Worm (Caenorhabditis elegans): Measurements from ENCODE around the gene dcr-1.

Gene dcr-1

DNA sequence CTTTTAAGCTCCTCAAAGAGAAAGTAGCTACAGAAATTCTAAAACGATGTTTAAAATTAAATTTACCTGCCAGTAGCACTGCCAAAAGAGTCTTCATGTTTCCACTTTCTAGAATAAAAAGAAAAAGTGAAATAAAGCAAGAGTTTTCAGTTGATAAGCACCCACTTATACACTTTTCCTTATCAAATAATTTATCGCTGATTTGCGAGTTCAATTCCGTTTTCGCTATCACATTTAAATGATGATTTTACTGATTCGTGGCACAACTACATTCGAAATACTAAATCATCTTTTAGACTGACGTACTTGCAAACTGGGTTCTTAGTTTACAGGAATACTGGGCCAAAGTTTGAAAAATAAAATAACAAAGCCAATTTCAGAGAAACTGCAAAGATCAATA is 29.1 kb downstream of the dcr-1 start, which contains the start of gene K12H4.7:
TSS of gene K12H4.7 (minus strand) at position 138 of the 400 bp plus-strand sequence.
- peak; percentile 64 for TF ChIP-seq nhr-80 (tag; optimal IDR thresholded peaks at IDR 0.05)
- no peak for TF ChIP-seq lag-1 (GFP tag; IDR thresholded peaks at IDR 0.05)
- peak; percentile 6 to 61 for TF ChIP-seq let-607 (tag; optimal IDR thresholded peaks at IDR 0.05)
- peak; percentile 31 for TF ChIP-seq ets-4 (GFP tag; optimal IDR thresholded peaks at IDR 0.05)

ce11 chrIII:8047412-8047811 is 32.7 kb downstream of the dcr-1 start, which contains the start of gene K12H4.2:
K12H4.2 (plus strand) TSS chrIII:8047712.
- TF ChIP-seq lin-35 (GFP tag; optimal IDR thresholded peaks at IDR 0.05) = no peak
- TF ChIP-seq lir-1 (GFP tag; conservative IDR thresholded peaks at IDR 0.05) = no peak
- TF ChIP-seq ama-1 (optimal IDR thresholded peaks at IDR 0.05) = no peak
- no peak for TF ChIP-seq ama-1 (GFP tag; optimal IDR thresholded peaks at IDR 0.05)
- no peak for TF ChIP-seq ceh-79 (tag; optimal IDR thresholded peaks at IDR 0.05)
- TF ChIP-seq nhr-120 (GFP tag; IDR thresholded peaks at IDR 0.05) = no peak
- TF ChIP-seq lin-40 (tag; optimal IDR thresholded peaks at IDR 0.05) = no peak
- no peak for TF ChIP-seq nhr-90 (tag; optimal IDR thresholded peaks at IDR 0.05)
- TF ChIP-seq Y79H2A.3 (GFP tag; conservative IDR thresholded peaks at IDR 0.05) = no peak
- no peak for TF ChIP-seq B0019.2 (GFP tag; conservative IDR thresholded peaks at IDR 0.05)
- TF ChIP-seq fkh-3 (tag; optimal IDR thresholded peaks at IDR 0.05) = no peak
- TF ChIP-seq hrde-1 (tag; optimal IDR thresholded peaks at IDR 0.05; ENCODE audit: borderline replicate concordance) = no peak
- TF ChIP-seq xnd-1 (tag; optimal IDR thresholded peaks at IDR 0.05) = no peak
- no peak for TF ChIP-seq F55B11.4 (tag; optimal IDR thresholded peaks at IDR 0.05; ENCODE audit: borderline replicate concordance, insufficient read depth)
- no peak for TF ChIP-seq mcd-1 (GFP tag; IDR thresholded peaks at IDR 0.05)
- no peak for TF ChIP-seq let-607 (tag; optimal IDR thresholded peaks at IDR 0.05)
- no peak for TF ChIP-seq somi-1 (GFP tag; optimal IDR thresholded peaks at IDR 0.05)

- TF ChIP-seq cebp-2 (GFP tag; IDR thresholded peaks at IDR 0.05) (no peak), ztf-26 (tag; optimal IDR thresholded peaks at IDR 0.05) (no peak), Y79H2A.3 (GFP tag; conservative IDR thresholded peaks at IDR 0.05) (no peak), cebp-1 (GFP tag; IDR thresholded peaks at IDR 0.05) (no peak), cebp-1 (tag; optimal IDR thresholded peaks at IDR 0.05) (no peak), tbx-9 (tag; optimal IDR thresholded peaks at IDR 0.05; ENCODE audit: borderline replicate concordance) (no peak), akir-1 (GFP tag; optimal IDR thresholded peaks at IDR 0.05) (no peak), egl-18 (GFP tag; IDR thresholded peaks at IDR 0.05) (no peak), Y56A3A.18 (GFP tag; IDR thresholded peaks at IDR 0.05) (no peak), ceh-79 (tag; optimal IDR thresholded peaks at IDR 0.05) (no peak), nhr-80 (tag; optimal IDR thresholded peaks at IDR 0.05) (no peak), Y67H2A.10 (GFP tag; conservative IDR thresholded peaks at IDR 0.05) (no peak), madf-6 (GFP tag; IDR thresholded peaks at IDR 0.05) (no peak; the same call in 1 of the 2 replicates), ztf-6 (GFP tag; IDR thresholded peaks at IDR 0.05) (no peak), dpl-1 (GFP tag; optimal IDR thresholded peaks at IDR 0.05) (no peak), somi-1 (GFP tag; optimal IDR thresholded peaks at IDR 0.05) (no peak), B0035.1 (tag; optimal IDR thresholded peaks at IDR 0.05) (no peak), chd-7 (tag; optimal IDR thresholded peaks at IDR 0.05) (no peak)
Measured at ce11 chrIII:8045734-8046133, 34.3 kb downstream of the dcr-1 start, which contains the start of gene K12H4.3. K12H4.3 (plus strand) TSS chrIII:8046034.

ce11 chrIII:8044717-8045116 is 35.4 kb downstream of the dcr-1 start, which contains the start of gene spcs-3:
spcs-3 (plus strand) TSS chrIII:8045017.
- TF ChIP-seq B0336.3 (GFP tag; IDR thresholded peaks at IDR 0.05) = 0 out of 2 replicates have a peak, but pooled peaks have one; percentile 22
- TF ChIP-seq F10E7.11 (tag; optimal IDR thresholded peaks at IDR 0.05) = no peak
- TF ChIP-seq pbrm-1 (GFP tag; IDR thresholded peaks at IDR 0.05) = no peak
- no peak for TF ChIP-seq nhr-120 (GFP tag; IDR thresholded peaks at IDR 0.05)
- TF ChIP-seq egl-18 (GFP tag; IDR thresholded peaks at IDR 0.05) = no peak
- no peak for TF ChIP-seq Y95B8A.8 (GFP tag; IDR thresholded peaks at IDR 0.05)
- no peak for TF ChIP-seq hlh-26 (GFP tag; conservative IDR thresholded peaks at IDR 0.05)

All from whole organism, young adult.